Worm (Caenorhabditis elegans) whole organism, late embryonic: ENCODE measurements around the gene hpr-9.

ENCODE experiments used
- F13H6.1 ChIP-seq: sonication (generic microtip); optimal IDR thresholded peaks from 2 replicates; lab custom pipeline; 2016; ENCODE audit warnings: missing genetic modification characterization, missing compliant biosample characterization
- K02D7.2 ChIP-seq: sonication (generic microtip); optimal IDR thresholded peaks from 2 replicates; lab custom pipeline; 2017; ENCODE audit warnings: mild to moderate bottlenecking, missing genetic modification characterization, missing compliant biosample characterization
- T23F11.4 ChIP-seq: fragments of 200-800 bp; sonication (Bioruptor generic); optimal IDR thresholded peaks from 2 replicates; lab custom pipeline; 2018; ENCODE audit warnings: mild to moderate bottlenecking, missing genetic modification characterization, missing compliant biosample characterization
- Y22D7AL.16 ChIP-seq: sonication (generic microtip); optimal IDR thresholded peaks from 2 replicates; lab custom pipeline; 2016; ENCODE audit warnings: missing genetic modification characterization, missing compliant biosample characterization
- ceh-14 ChIP-seq: sonication (generic microtip); optimal IDR thresholded peaks from 2 replicates; lab custom pipeline; 2016; ENCODE audit warnings: missing genotype, missing genetic modification characterization, missing compliant biosample characterization
- ceh-18 ChIP-seq: sonication (generic microtip); optimal IDR thresholded peaks from 2 replicates; lab custom pipeline; 2016; ENCODE audit warnings: missing genetic modification characterization, missing compliant biosample characterization
- ceh-22 ChIP-seq: sonication (generic microtip); optimal IDR thresholded peaks from 2 replicates; lab custom pipeline; 2017; ENCODE audit warnings: missing biosample characterization, missing genetic modification characterization
- ceh-24 ChIP-seq: sonication (generic microtip); optimal IDR thresholded peaks from 2 replicates; lab custom pipeline; 2016; ENCODE audit warnings: mild to moderate bottlenecking, missing genetic modification characterization, missing compliant biosample characterization
- ceh-30 ChIP-seq: fragments of 150-350 bp; optimal IDR thresholded peaks from 2 replicates; lab custom pipeline; 2014; ENCODE audit warnings: missing biosample characterization, missing genetic modification characterization
- ceh-31 ChIP-seq: sonication (generic microtip); optimal IDR thresholded peaks from 2 replicates; lab custom pipeline; 2016; ENCODE audit warnings: missing genetic modification characterization, missing compliant biosample characterization
- ceh-34 ChIP-seq: sonication (generic microtip); optimal IDR thresholded peaks from 2 replicates; lab custom pipeline; 2016; ENCODE audit warnings: mild to moderate bottlenecking, missing genetic modification characterization, missing compliant biosample characterization
- ceh-45 ChIP-seq: fragments of 200-800 bp; sonication (Bioruptor generic); IDR thresholded peaks from 2 replicates; pipeline ENCODE4 v1.3.6; 2022; ENCODE audit warnings: missing genetic modification reagents, missing genetic modification characterization, missing compliant biosample characterization
- ceh-6 ChIP-seq: fragments of 200-800 bp; sonication (Bioruptor generic); optimal IDR thresholded peaks from 2 replicates; lab custom pipeline; 2018; ENCODE audit warnings: mild to moderate bottlenecking, missing genetic modification characterization, missing compliant biosample characterization
- ceh-9 ChIP-seq: sonication (generic microtip); optimal IDR thresholded peaks from 2 replicates; lab custom pipeline; 2016; ENCODE audit warnings: mild to moderate bottlenecking, missing genetic modification characterization, inconsistent platforms, missing compliant biosample characterization
- dmd-4 ChIP-seq: sonication (generic microtip); optimal IDR thresholded peaks from 2 replicates; lab custom pipeline; 2016; ENCODE audit warnings: borderline replicate concordance, missing genetic modification characterization, missing compliant biosample characterization
- dve-1 ChIP-seq: sonication (generic microtip); optimal IDR thresholded peaks from 2 replicates; lab custom pipeline; 2017; ENCODE audit warnings: antibody characterized with exemption, mild to moderate bottlenecking, missing genetic modification characterization, missing compliant biosample characterization
- elt-2 ChIP-seq: sonication (generic microtip); optimal IDR thresholded peaks from 2 replicates; lab custom pipeline; 2016; ENCODE audit warnings: missing genetic modification reagents, missing genetic modification characterization, missing compliant biosample characterization
- ets-4 ChIP-seq: sonication (generic microtip); optimal IDR thresholded peaks from 2 replicates; lab custom pipeline; 2016; ENCODE audit warnings: missing genetic modification characterization, missing compliant biosample characterization
- eyg-1 ChIP-seq: sonication (generic microtip); optimal IDR thresholded peaks from 2 replicates; lab custom pipeline; 2016; ENCODE audit warnings: missing genotype, missing genetic modification characterization, missing compliant biosample characterization
- fax-1 ChIP-seq: sonication (generic microtip); optimal IDR thresholded peaks from 2 replicates; lab custom pipeline; 2016; ENCODE audit warnings: missing genotype, missing genetic modification characterization, missing compliant biosample characterization
- fkh-6 ChIP-seq: sonication (generic microtip); optimal IDR thresholded peaks from 2 replicates; lab custom pipeline; 2016; ENCODE audit warnings: missing genetic modification characterization, missing compliant biosample characterization
- hlh-13 ChIP-seq: fragments of 200-800 bp; sonication (Bioruptor generic); optimal IDR thresholded peaks from 2 replicates; lab custom pipeline; 2018; ENCODE audit warnings: mild to moderate bottlenecking, missing genetic modification characterization, missing compliant biosample characterization
- hlh-15 ChIP-seq: sonication (generic microtip); optimal IDR thresholded peaks from 2 replicates; lab custom pipeline; 2016; ENCODE audit warnings: missing genetic modification characterization, missing compliant biosample characterization
- hlh-6 ChIP-seq: sonication (generic microtip); optimal IDR thresholded peaks from 2 replicates; lab custom pipeline; 2016; ENCODE audit warnings: missing genotype, missing genetic modification characterization, missing compliant biosample characterization
- hlh-8 ChIP-seq: sonication (generic microtip); optimal IDR thresholded peaks from 2 replicates; lab custom pipeline; 2016; ENCODE audit warnings: missing genotype, missing genetic modification characterization, missing compliant biosample characterization
- madf-2 ChIP-seq: sonication (generic microtip); optimal IDR thresholded peaks from 2 replicates; lab custom pipeline; 2017; ENCODE audit warnings: missing genetic modification characterization, missing compliant biosample characterization
- mec-3 ChIP-seq: sonication (generic microtip); optimal IDR thresholded peaks from 2 replicates; lab custom pipeline; 2016; ENCODE audit warnings: borderline replicate concordance, missing genetic modification characterization, missing compliant biosample characterization
- nhr-11 ChIP-seq: fragments of 150-350 bp; optimal IDR thresholded peaks from 2 replicates; lab custom pipeline; 2014; ENCODE audit warnings: missing biosample characterization, missing genetic modification characterization
- pag-3 ChIP-seq: sonication (generic microtip); optimal IDR thresholded peaks from 2 replicates; lab custom pipeline; 2016; ENCODE audit warnings: missing compliant biosample characterization, missing genetic modification characterization, borderline replicate concordance
- pax-1 ChIP-seq: fragments of 150-350 bp; optimal IDR thresholded peaks from 2 replicates; lab custom pipeline; 2014; ENCODE audit warnings: missing biosample characterization, missing genetic modification characterization
- pha-2 ChIP-seq: sonication (generic microtip); optimal IDR thresholded peaks from 2 replicates; lab custom pipeline; 2017; ENCODE audit warnings: mild to moderate bottlenecking, missing genetic modification characterization, missing compliant biosample characterization
- pha-4 ChIP-seq: fragments of 150-350 bp; optimal IDR thresholded peaks from 2 replicates; lab custom pipeline; 2018; ENCODE audit warnings: missing biosample characterization, missing genetic modification reagents, missing genetic modification characterization
- pqm-1 ChIP-seq: sonication (generic microtip); optimal IDR thresholded peaks from 2 replicates; lab custom pipeline; 2016; ENCODE audit warnings: missing genetic modification characterization, missing compliant biosample characterization
- pros-1 ChIP-seq: fragments of 150-350 bp; optimal IDR thresholded peaks from 2 replicates; lab custom pipeline; 2014; ENCODE audit warnings: missing biosample characterization, missing genetic modification reagents, missing genetic modification characterization
- ref-2 ChIP-seq: sonication (generic microtip); optimal IDR thresholded peaks from 2 replicates; lab custom pipeline; 2016; ENCODE audit warnings: missing genetic modification characterization, missing compliant biosample characterization
- sdc-2 ChIP-seq: sonication (generic microtip); optimal IDR thresholded peaks from 2 replicates; lab custom pipeline; 2016; ENCODE audit warnings: missing genotype, missing genetic modification characterization, missing compliant biosample characterization
- sox-2 ChIP-seq: fragments of 200-800 bp; sonication (Bioruptor generic); IDR thresholded peaks from 2 replicates; pipeline ENCODE4 v1.3.6; 2022; ENCODE audit warnings: missing genetic modification reagents, missing genetic modification characterization, missing compliant biosample characterization
- sox-4 ChIP-seq: sonication (generic microtip); optimal IDR thresholded peaks from 2 replicates; lab custom pipeline; 2017; ENCODE audit warnings: mild to moderate bottlenecking, missing genetic modification characterization, inconsistent platforms, missing compliant biosample characterization
- syd-9 ChIP-seq: sonication (generic microtip); optimal IDR thresholded peaks from 2 replicates; lab custom pipeline; 2016; ENCODE audit warnings: mild to moderate bottlenecking, missing genetic modification characterization, moderate library complexity, missing compliant biosample characterization
- tbx-2 ChIP-seq: sonication (generic microtip); optimal IDR thresholded peaks from 2 replicates; lab custom pipeline; 2016; ENCODE audit warnings: missing genetic modification characterization, missing compliant biosample characterization
- tbx-7 ChIP-seq: sonication (generic microtip); optimal IDR thresholded peaks from 2 replicates; lab custom pipeline; 2016; ENCODE audit warnings: missing genotype, missing genetic modification characterization, missing compliant biosample characterization
- unc-3 ChIP-seq, 2 experiments: fragments of 200-800 bp in 1 of 2; sonication (Bioruptor generic) in 1 of 2; sonication (generic microtip) in 1 of 2; conservative IDR thresholded peaks in 1 of 2; optimal IDR thresholded peaks in 1 of 2; 2 replicates each; pipeline versions ENCODE4 v1.3.6 to Lab custom; 2016 to 2022; ENCODE audit warnings: missing compliant biosample characterization in 2 of 2, missing genetic modification characterization in 2 of 2, missing genetic modification reagents in 1 of 2
- unc-42 ChIP-seq: sonication (generic microtip); optimal IDR thresholded peaks from 2 replicates; lab custom pipeline; 2016; ENCODE audit warnings: missing genotype, missing genetic modification characterization, missing compliant biosample characterization
- unc-55 ChIP-seq: sonication (generic microtip); optimal IDR thresholded peaks from 2 replicates; lab custom pipeline; 2017; ENCODE audit warnings: missing biosample characterization, missing genetic modification reagents, missing genetic modification characterization
- zip-5 ChIP-seq: sonication (generic microtip); optimal IDR thresholded peaks from 2 replicates; lab custom pipeline; 2016; ENCODE audit warnings: missing genetic modification characterization, missing compliant biosample characterization

The hpr-9 gene

DNA sequence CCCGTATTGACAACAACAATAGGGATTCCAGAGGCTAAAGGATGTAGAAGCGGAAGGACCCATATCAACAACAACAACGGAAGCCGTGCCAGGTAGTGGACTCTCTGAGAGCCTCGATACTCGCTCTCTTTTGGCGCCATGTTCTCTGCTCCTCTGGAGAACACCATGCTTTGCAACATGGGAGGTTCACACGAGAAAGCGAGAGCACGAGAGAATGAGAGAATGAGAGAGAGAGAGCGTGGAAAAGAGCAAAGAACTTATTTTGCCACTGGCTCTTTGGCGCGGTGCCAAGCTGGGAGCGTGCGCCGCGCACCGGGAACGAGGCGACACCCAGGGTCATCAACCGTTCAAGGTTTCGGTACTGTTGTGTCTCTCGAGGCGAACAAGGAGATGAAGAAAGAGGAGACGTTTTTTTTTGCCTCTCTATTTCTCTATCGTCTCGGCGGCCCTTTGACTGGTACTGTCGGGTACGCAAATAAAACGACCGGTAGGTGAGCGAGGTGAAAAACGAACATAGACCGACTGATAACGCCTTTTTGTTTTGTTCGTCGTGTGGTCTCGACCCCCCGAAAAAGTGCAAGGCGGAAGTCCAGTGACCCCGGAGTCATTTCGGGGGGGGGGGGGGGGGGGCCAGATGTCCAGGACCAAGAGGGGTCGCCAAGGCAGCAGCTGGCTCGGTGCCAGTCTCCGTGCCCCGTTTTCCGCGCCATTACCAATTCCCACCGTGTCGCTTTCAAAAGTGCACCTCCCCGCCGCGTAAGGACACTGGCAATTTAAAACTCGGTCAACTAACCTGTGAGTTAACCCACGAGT, 11.4 kb downstream of the hpr-9 start, which contains the start of gene Y39A1A.10:
Gene Y39A1A.10, plus strand, starts transcription at position 139 of the 813 bp plus-strand sequence.
- TF ChIP-seq tbx-2 (tag; lab: Kevin White, UChicago): peak; percentile 0
- no peak for TF ChIP-seq zip-5 (tag; lab: Kevin White, UChicago)

DNA sequence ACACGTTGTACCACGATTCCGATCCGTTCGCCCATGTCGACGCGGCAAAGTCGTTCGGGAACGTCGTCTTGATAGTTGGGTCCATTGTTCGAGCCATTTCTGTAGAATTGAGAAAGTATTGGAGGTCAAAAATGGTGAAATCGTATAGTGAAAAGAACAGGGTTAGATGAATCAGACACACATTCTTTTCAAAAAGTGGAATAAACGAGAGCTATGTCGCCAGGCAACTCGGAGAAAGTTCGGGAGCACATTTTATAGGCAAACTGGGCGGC, 12.0 kb downstream of the hpr-9 start, which contains the start of gene Y39A1A.9:
Gene Y39A1A.9, minus strand, starts transcription at position 99 of the 272 bp plus-strand sequence.
- no peak for TF ChIP-seq hlh-15 (tag; lab: Kevin White, UChicago)
- no peak for TF ChIP-seq pax-1 (tag; lab: Kevin White, UChicago)
- TF ChIP-seq ceh-31 (tag; lab: Kevin White, UChicago): no peak
- no peak for TF ChIP-seq dmd-4 (tag; lab: Kevin White, UChicago)
- no peak for TF ChIP-seq ets-4
- no peak for TF ChIP-seq pag-3 (tag; lab: Kevin White, UChicago)
- no peak for TF ChIP-seq syd-9 (tag; lab: Kevin White, UChicago)
- no peak for TF ChIP-seq ceh-22 (tag; lab: Kevin White, UChicago)
- TF ChIP-seq elt-2: no peak
- TF ChIP-seq hlh-8 (tag; lab: Kevin White, UChicago): no peak
- no peak for TF ChIP-seq ceh-45 (GFP tag; lab: Robert Waterston, UW)
- no peak for TF ChIP-seq sox-4
- TF ChIP-seq nhr-11 (tag; lab: Kevin White, UChicago): no peak
- no peak for TF ChIP-seq ceh-24
- TF ChIP-seq sox-2 (GFP tag; lab: Robert Waterston, UW): no peak
- TF ChIP-seq fax-1 (tag; lab: Kevin White, UChicago): no peak
- TF ChIP-seq eyg-1 (tag; lab: Kevin White, UChicago): no peak
- TF ChIP-seq unc-55 (GFP tag; lab: Kevin White, UChicago): no peak
- TF ChIP-seq hlh-6 (tag; lab: Kevin White, UChicago): no peak
- TF ChIP-seq pha-2 (tag; lab: Kevin White, UChicago): no peak

- TF ChIP-seq pax-1 (tag; lab: Kevin White, UChicago) (no peak), ceh-34 (tag; lab: Kevin White, UChicago) (peak; percentile 67), ceh-22 (tag; lab: Kevin White, UChicago) (no peak), mec-3 (tag; lab: Kevin White, UChicago) (no peak), ceh-45 (GFP tag; lab: Robert Waterston, UW) (no peak), fkh-6 (tag; lab: Kevin White, UChicago) (no peak), pros-1 (tag; lab: Kevin White, UChicago) (peak; percentile 95), hlh-8 (tag; lab: Kevin White, UChicago) (no peak), ceh-9 (tag; lab: Kevin White, UChicago) (no peak), ceh-30 (tag; lab: Kevin White, UChicago) (no peak), unc-3 (GFP tag; conservative IDR thresholded peaks at IDR 0.05; lab: Robert Waterston, UW) (peak; percentile 10; the same call in 1 of the 2 replicates), unc-3 (tag; optimal IDR thresholded peaks at IDR 0.05; lab: Kevin White, UChicago) (no peak), K02D7.2 (tag; lab: Kevin White, UChicago) (no peak), ceh-6 (GFP tag; lab: Kevin White, UChicago) (no peak), pha-4 (tag; lab: Kevin White, UChicago) (no peak), ceh-31 (tag; lab: Kevin White, UChicago) (peak; percentile 87), hlh-6 (tag; lab: Kevin White, UChicago) (no peak), unc-55 (GFP tag; lab: Kevin White, UChicago) (peak; percentile 55), sdc-2 (tag; lab: Kevin White, UChicago) (no peak), unc-42 (no peak), Y22D7AL.16 (no peak), F13H6.1 (peak; percentile 85), tbx-7 (tag; lab: Kevin White, UChicago) (no peak), sox-4 (peak; percentile 42), hlh-15 (tag; lab: Kevin White, UChicago) (no peak), pha-2 (tag; lab: Kevin White, UChicago) (no peak), elt-2 (no peak), pqm-1 (tag; lab: Kevin White, UChicago) (peak; percentile 62), ceh-14 (tag; lab: Kevin White, UChicago) (peak; percentile 70), ceh-24 (no peak), eyg-1 (tag; lab: Kevin White, UChicago) (no peak), madf-2 (tag; lab: Kevin White, UChicago) (no peak), sox-2 (GFP tag; lab: Robert Waterston, UW) (no peak), nhr-11 (tag; lab: Kevin White, UChicago) (no peak), T23F11.4 (GFP tag; lab: Kevin White, UChicago) (no peak), ref-2 (tag; lab: Kevin White, UChicago) (peak; percentile 91), ceh-18 (tag; lab: Kevin White, UChicago) (peak; percentile 75), hlh-13 (GFP tag; lab: Kevin White, UChicago) (no peak), ets-4 (peak; percentile 37), dve-1 (tag; lab: Kevin White, UChicago) (peak; percentile 52)
Observed at ce11 chrIII:10634034-10634433, 12.7 kb downstream of the hpr-9 start.
